Worm (Caenorhabditis elegans): ENCODE results near the gene Y41E3.18.

The Y41E3.18 gene

ce11 chrIV:15103224-15103679 is 37.7 kb upstream of the Y41E3.18 start, which contains the start of gene srt-44:
TSS of gene srt-44 (plus strand) at chrIV:15103629.
- TF ChIP-seq mdl-1 (tag; optimal IDR thresholded peaks at IDR 0.05) (no peak), C04F5.9 (tag; optimal IDR thresholded peaks at IDR 0.05) (no peak), efl-1 (optimal IDR thresholded peaks at IDR 0.05) (no peak), efl-1 (GFP tag; optimal IDR thresholded peaks at IDR 0.05 in 1 of 2) (peak in 1 of 2 experiments; percentile 55), ceh-88 (GFP tag; IDR thresholded peaks at IDR 0.05) (no peak), nhr-76 (tag; optimal IDR thresholded peaks at IDR 0.05) (no peak), lin-39 (tag; optimal IDR thresholded peaks at IDR 0.05) (no peak)

DNA sequence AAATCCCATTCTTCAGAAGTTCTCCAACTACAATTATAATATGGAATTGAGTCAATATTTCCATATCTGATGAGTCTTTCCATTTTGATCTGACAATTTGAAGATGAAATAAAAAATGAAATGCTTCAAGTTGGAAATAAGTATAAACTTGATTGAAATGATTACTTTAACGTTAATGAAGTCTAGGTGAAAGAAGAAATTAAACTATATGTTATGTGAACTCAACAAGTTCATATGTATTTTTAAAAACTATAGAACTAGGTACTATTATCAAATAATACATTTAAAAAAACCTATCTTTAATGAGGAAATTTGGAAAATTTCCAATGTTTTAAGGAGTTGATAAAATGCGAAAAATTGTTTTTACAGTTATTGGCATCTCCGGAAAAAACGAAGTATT is 32.7 kb upstream of the Y41E3.18 start, which contains the start of gene srt-49:
Gene srt-49 (minus strand): TSS at position 101 of the 400 bp plus-strand sequence.
- no peak for TF ChIP-seq lin-35 (GFP tag; optimal IDR thresholded peaks at IDR 0.05)
- TF ChIP-seq blmp-1 (tag; optimal IDR thresholded peaks at IDR 0.05), result no peak
- no peak for TF ChIP-seq hlh-4 (tag; optimal IDR thresholded peaks at IDR 0.05)
- TF ChIP-seq nhr-71 (tag; optimal IDR thresholded peaks at IDR 0.05), result no peak
- TF ChIP-seq rnt-1 (tag; optimal IDR thresholded peaks at IDR 0.05), result no peak
- TF ChIP-seq alr-1 (tag; optimal IDR thresholded peaks at IDR 0.05; ENCODE audit: borderline replicate concordance), result no peak
- TF ChIP-seq sup-37 (GFP tag; optimal IDR thresholded peaks at IDR 0.05), result no peak
- TF ChIP-seq pqm-1 (tag; optimal IDR thresholded peaks at IDR 0.05), result no peak
- TF ChIP-seq xbp-1 (tag; optimal IDR thresholded peaks at IDR 0.05), result no peak
- TF ChIP-seq tlp-1 (tag; optimal IDR thresholded peaks at IDR 0.05), result no peak

- TF ChIP-seq hlh-17 (GFP tag; optimal IDR thresholded peaks at IDR 0.05; ENCODE audit: borderline replicate concordance) (no peak), nhr-47 (tag; optimal IDR thresholded peaks at IDR 0.05) (no peak), zip-4 (GFP tag; optimal IDR thresholded peaks at IDR 0.05) (no peak), vab-15 (tag; optimal IDR thresholded peaks at IDR 0.05) (no peak), tlp-1 (tag; optimal IDR thresholded peaks at IDR 0.05) (no peak), nhr-11 (tag; optimal IDR thresholded peaks at IDR 0.05) (no peak), snpc-4 (tag; optimal IDR thresholded peaks at IDR 0.05) (no peak), ceh-8 (GFP tag; optimal IDR thresholded peaks at IDR 0.05) (no peak)
These were observed 8.8 kb upstream of the Y41E3.18 start, which contains the start of gene srt-50 for ce11 chrIV:15074392-15074791. TSS of gene srt-50 (plus strand) at chrIV:15074692.

ce11 chrIV:15068818-15069217 is 3.3 kb upstream of the Y41E3.18 start, which contains the start of gene srt-48:
TSS of gene srt-48 (minus strand) at chrIV:15068918.
- no peak for TF ChIP-seq nhr-20 (tag; optimal IDR thresholded peaks at IDR 0.05)
- no peak for TF ChIP-seq sox-4 (tag; optimal IDR thresholded peaks at IDR 0.05)
- TF ChIP-seq irx-1 (tag; optimal IDR thresholded peaks at IDR 0.05), result no peak
- TF ChIP-seq blmp-1 (tag; optimal IDR thresholded peaks at IDR 0.05), result no peak
- TF ChIP-seq nhr-19 (GFP tag; conservative IDR thresholded peaks at IDR 0.05), result no peak
- no peak for TF ChIP-seq elt-3 (tag; optimal IDR thresholded peaks at IDR 0.05)
- TF ChIP-seq mep-1 (tag; optimal IDR thresholded peaks at IDR 0.05), result no peak
- no peak for TF ChIP-seq hlh-17 (GFP tag; optimal IDR thresholded peaks at IDR 0.05; ENCODE audit: borderline replicate concordance)
- TF ChIP-seq grh-1 (GFP tag; IDR thresholded peaks at IDR 0.05), result no peak
- no peak for TF ChIP-seq C04F5.9 (tag; optimal IDR thresholded peaks at IDR 0.05)
- TF ChIP-seq aha-1 (tag; optimal IDR thresholded peaks at IDR 0.05), result no peak

- TF ChIP-seq nhr-84 (tag; optimal IDR thresholded peaks at IDR 0.05) (no peak), ama-1 (optimal IDR thresholded peaks at IDR 0.05) (no peak), mab-9 (GFP tag; IDR thresholded peaks at IDR 0.05) (no peak), unc-130 (tag; optimal IDR thresholded peaks at IDR 0.05) (no peak), Y116A8C.19 (tag; optimal IDR thresholded peaks at IDR 0.05; ENCODE audit: borderline replicate concordance) (no peak), lsy-2 (tag; optimal IDR thresholded peaks at IDR 0.05) (no peak), nhr-90 (tag; optimal IDR thresholded peaks at IDR 0.05; ENCODE audit: poor library complexity) (no peak), nhr-19 (GFP tag; conservative IDR thresholded peaks at IDR 0.05) (no peak), tlp-1 (tag; optimal IDR thresholded peaks at IDR 0.05) (no peak), fkh-8 (tag; optimal IDR thresholded peaks at IDR 0.05) (no peak), aha-1 (tag; optimal IDR thresholded peaks at IDR 0.05) (no peak), ceh-88 (GFP tag; IDR thresholded peaks at IDR 0.05) (no peak)
These were observed 1.8 kb downstream of the Y41E3.18 start for ce11 chrIV:15063789-15064188.

Measured in whole organism, L1 larva.